Worm (Caenorhabditis elegans) whole organism, L1 larva: ENCODE measurements around the gene srd-56.

Experiments
- ceh-90 ChIP-seq: sonication (generic microtip); optimal IDR thresholded peaks from 2 replicates; lab custom pipeline; 2016; ENCODE audit warnings: missing genetic modification characterization, missing compliant biosample characterization
- lin-13 ChIP-seq: fragments of 150-350 bp; optimal IDR thresholded peaks from 2 replicates; lab custom pipeline; 2014; ENCODE audit warnings: missing biosample characterization, missing genetic modification reagents, missing genetic modification characterization
- nhr-12 ChIP-seq: sonication (generic microtip); optimal IDR thresholded peaks from 2 replicates; lab custom pipeline; 2017; ENCODE audit warnings: missing biosample characterization, missing genetic modification characterization
- nhr-237 ChIP-seq: fragments of 150-350 bp; optimal IDR thresholded peaks from 2 replicates; lab custom pipeline; 2014; ENCODE audit warnings: missing biosample characterization, missing genetic modification characterization
- nhr-84 ChIP-seq: sonication (generic microtip); optimal IDR thresholded peaks from 2 replicates; lab custom pipeline; 2017; ENCODE audit warnings: missing biosample characterization, missing genetic modification characterization
- snpc-4 ChIP-seq: fragments of 150-350 bp; optimal IDR thresholded peaks from 2 replicates; lab custom pipeline; 2014; ENCODE audit warnings: missing biosample characterization, missing genetic modification characterization
- unc-130 ChIP-seq: fragments of 150-350 bp; optimal IDR thresholded peaks from 2 replicates; lab custom pipeline; 2017; ENCODE audit warnings: missing biosample characterization, missing genetic modification characterization, inconsistent platforms

DNA sequence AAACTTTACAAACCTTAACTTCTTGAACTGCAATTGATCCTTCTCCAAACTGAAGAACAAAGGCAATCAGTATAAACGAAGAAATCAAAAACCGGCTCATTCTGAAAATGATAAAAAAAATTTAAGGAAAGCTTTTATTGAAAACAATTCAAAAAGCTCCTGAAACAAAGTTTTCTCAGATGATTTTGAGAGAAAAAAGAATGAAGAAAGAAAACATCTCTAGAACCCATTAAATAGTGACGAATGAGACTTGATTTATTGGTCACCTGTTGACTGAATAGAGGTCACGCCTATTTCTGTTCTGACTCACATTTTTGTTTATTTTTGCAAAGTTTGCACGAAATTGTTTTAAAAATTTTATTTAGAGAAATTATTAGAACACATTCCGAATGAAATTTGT, 8.3 kb upstream of the srd-56 start, which contains the start of gene E04F6.8:
- TF ChIP-seq snpc-4 (tag; lab: Kevin White, UChicago) (no peak), ceh-90 (tag; lab: Kevin White, UChicago) (no peak), lin-13 (GFP tag; lab: Kevin White, UChicago) (no peak), nhr-12 (tag; lab: Kevin White, UChicago) (no peak), nhr-84 (no peak), unc-130 (tag; lab: Kevin White, UChicago) (no peak), nhr-237 (tag; lab: Kevin White, UChicago) (no peak)
